Fruit fly (Drosophila melanogaster) whole organism, embryonic: ENCODE results near the gene nesd.

Experiments
- CG13287 ChIP-seq: fragments of 200-800 bp; sonication (Bioruptor generic); IDR thresholded peaks from 2 replicates; pipeline ENCODE4 v1.3.6; 2022; ENCODE audit warnings: missing biosample characterization, missing genetic modification characterization; ENCODE audit not compliant: partially characterized antibody
- CG3407 ChIP-seq: fragments of 200-800 bp; sonication (Bioruptor generic); optimal IDR thresholded peaks from 2 replicates; lab custom pipeline; 2018; ENCODE audit warnings: missing biosample characterization, mild to moderate bottlenecking, missing genetic modification characterization
- CG4854 ChIP-seq: fragments of 200-800 bp; sonication (Bioruptor generic); optimal IDR thresholded peaks from 2 replicates; lab custom pipeline; 2016; ENCODE audit warnings: missing biosample characterization, missing genetic modification characterization, inconsistent platforms
- kay ChIP-seq: fragments of 200-800 bp; sonication (Bioruptor generic); optimal IDR thresholded peaks from 2 replicates; lab custom pipeline; 2016; ENCODE audit warnings: missing biosample characterization, missing genetic modification characterization
- pzg ChIP-seq: fragments of 200-800 bp; sonication (Bioruptor generic); optimal IDR thresholded peaks from 3 replicates; lab custom pipeline; 2018; ENCODE audit warnings: missing biosample characterization, mild to moderate bottlenecking, missing genetic modification characterization, moderate library complexity

dm6 chr2L:20074388-20074787, 19.4 kb upstream of the nesd start:
- TF ChIP-seq CG3407, result no peak
- no peak for TF ChIP-seq CG4854 (GFP tag; lab: Kevin White, UChicago)
- no peak for TF ChIP-seq CG13287 (GFP tag; lab: Robert Waterston, UW)
- no peak for TF ChIP-seq pzg (GFP tag; lab: Kevin White, UChicago)
- no peak for TF ChIP-seq kay (GFP tag; lab: Kevin White, UChicago)
